Worm (Caenorhabditis elegans) whole organism, L2 larva: ENCODE results near the gene dpff-1.

Source experiments
- ama-1 ChIP-seq: fragments of 150-350 bp; optimal IDR thresholded peaks from 2 replicates; lab custom pipeline; 2018; ENCODE audit warnings: inconsistent platforms
- nhr-12 ChIP-seq: fragments of 150-350 bp; optimal IDR thresholded peaks from 2 replicates; lab custom pipeline; 2014; ENCODE audit warnings: missing biosample characterization, missing genetic modification characterization

DNA sequence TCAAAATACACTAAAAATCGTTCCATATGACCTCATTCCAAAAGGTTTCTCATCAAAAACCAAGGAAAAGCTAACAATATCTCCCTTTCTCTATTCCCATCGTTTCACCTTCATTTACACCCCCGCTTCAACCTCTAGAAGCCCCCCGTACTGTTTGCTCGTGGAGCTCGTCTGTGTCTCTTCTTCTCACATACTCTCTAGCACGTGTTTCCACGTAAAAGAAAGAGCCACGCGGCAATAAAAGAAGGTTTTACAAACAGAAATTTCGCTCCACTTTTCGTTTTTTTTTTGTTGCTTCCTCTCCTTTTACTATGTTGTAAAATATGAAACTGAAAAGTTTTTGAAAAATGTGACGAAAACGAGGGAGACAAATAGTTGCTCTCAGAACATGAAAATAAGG, 13.2 kb downstream of the dpff-1 start:
- TF ChIP-seq nhr-12: no peak
- no peak for TF ChIP-seq ama-1
